Worm (Caenorhabditis elegans) whole organism, L3 larva: ENCODE data around the gene mab-21.
A peak's percentile ranks its signal among the peaks of the same experiment; 100 is the strongest.

Experiments used
- ama-1 ChIP-seq: fragments of 150-350 bp; optimal IDR thresholded peaks from 2 replicates; lab custom pipeline; 2018
- ceh-9 ChIP-seq: sonication (generic microtip); optimal IDR thresholded peaks from 2 replicates; lab custom pipeline; 2018; ENCODE audit warnings: missing biosample characterization, missing genetic modification characterization
- egl-27 ChIP-seq: sonication (generic microtip); optimal IDR thresholded peaks from 4 replicates; lab custom pipeline; 2017; ENCODE audit warnings: missing biosample characterization, missing genetic modification reagents, missing genetic modification characterization
- egl-5 ChIP-seq: fragments of 150-350 bp; optimal IDR thresholded peaks from 2 replicates; lab custom pipeline; 2017; ENCODE audit warnings: missing biosample characterization, missing genetic modification reagents, missing genetic modification characterization, inconsistent platforms
- elt-2 ChIP-seq: sonication (generic microtip); optimal IDR thresholded peaks from 2 replicates; lab custom pipeline; 2016; ENCODE audit warnings: missing genetic modification reagents, mild to moderate bottlenecking, missing genetic modification characterization, missing compliant biosample characterization
- elt-3 ChIP-seq, 3 experiments: fragments of 150-350 bp in 1 of 3; sonication (generic microtip) in 2 of 3; optimal IDR thresholded peaks; 2 replicates in 2 of 3; 4 replicates in 1 of 3; lab custom pipeline; 2014 to 2017; ENCODE audit warnings: missing biosample characterization in 3 of 3, missing genetic modification characterization in 3 of 3
- jun-1 ChIP-seq: fragments of 150-350 bp; optimal IDR thresholded peaks from 2 replicates; lab custom pipeline; 2014; ENCODE audit warnings: missing biosample characterization, missing genetic modification reagents, missing genetic modification characterization
- lin-39 ChIP-seq: fragments of 150-350 bp; optimal IDR thresholded peaks from 2 replicates; lab custom pipeline; 2018; ENCODE audit warnings: missing biosample characterization, missing genetic modification reagents, missing genetic modification characterization
- lsy-12 ChIP-seq: sonication (generic microtip); optimal IDR thresholded peaks from 2 replicates; lab custom pipeline; 2016; ENCODE audit warnings: mild to moderate bottlenecking, missing genetic modification characterization, missing compliant biosample characterization
- mdl-1 ChIP-seq: fragments of 150-350 bp; optimal IDR thresholded peaks from 2 replicates; lab custom pipeline; 2014; ENCODE audit warnings: missing biosample characterization, missing genetic modification characterization
- mml-1 ChIP-seq: fragments of 150-350 bp; sonication (generic microtip); optimal IDR thresholded peaks from 3 replicates; lab custom pipeline; 2014; ENCODE audit warnings: missing biosample characterization, missing genetic modification characterization
- nhr-11 ChIP-seq: fragments of 150-350 bp; optimal IDR thresholded peaks from 2 replicates; lab custom pipeline; 2014; ENCODE audit warnings: missing biosample characterization, missing genetic modification characterization
- nhr-23 ChIP-seq: fragments of 150-350 bp; optimal IDR thresholded peaks from 2 replicates; lab custom pipeline; 2014; ENCODE audit warnings: missing biosample characterization, missing genetic modification reagents, missing genetic modification characterization
- nhr-25 ChIP-seq: sonication (generic microtip); optimal IDR thresholded peaks from 2 replicates; lab custom pipeline; 2017; ENCODE audit warnings: missing biosample characterization, missing genetic modification characterization
- nhr-67 ChIP-seq: fragments of 150-350 bp; optimal IDR thresholded peaks from 2 replicates; lab custom pipeline; 2014; ENCODE audit warnings: missing biosample characterization, missing genetic modification characterization
- nhr-77 ChIP-seq: fragments of 150-350 bp; optimal IDR thresholded peaks from 2 replicates; lab custom pipeline; 2014; ENCODE audit warnings: missing biosample characterization, missing genetic modification characterization
- pha-4 ChIP-seq: fragments of 150-350 bp; optimal IDR thresholded peaks from 2 replicates; lab custom pipeline; 2014; ENCODE audit warnings: missing biosample characterization, missing genetic modification reagents, missing genetic modification characterization
- sea-2 ChIP-seq: fragments of 150-350 bp; sonication (generic microtip); optimal IDR thresholded peaks from 4 replicates; lab custom pipeline; 2014; ENCODE audit warnings: missing biosample characterization, missing genetic modification reagents, missing genetic modification characterization
- zag-1 ChIP-seq: fragments of 150-350 bp; optimal IDR thresholded peaks from 2 replicates; lab custom pipeline; 2014; ENCODE audit warnings: missing biosample characterization, missing genetic modification characterization
- ztf-4 ChIP-seq: fragments of 150-350 bp; optimal IDR thresholded peaks from 2 replicates; lab custom pipeline; 2014; ENCODE audit warnings: missing biosample characterization, missing genetic modification characterization

mab-21 gene

DNA sequence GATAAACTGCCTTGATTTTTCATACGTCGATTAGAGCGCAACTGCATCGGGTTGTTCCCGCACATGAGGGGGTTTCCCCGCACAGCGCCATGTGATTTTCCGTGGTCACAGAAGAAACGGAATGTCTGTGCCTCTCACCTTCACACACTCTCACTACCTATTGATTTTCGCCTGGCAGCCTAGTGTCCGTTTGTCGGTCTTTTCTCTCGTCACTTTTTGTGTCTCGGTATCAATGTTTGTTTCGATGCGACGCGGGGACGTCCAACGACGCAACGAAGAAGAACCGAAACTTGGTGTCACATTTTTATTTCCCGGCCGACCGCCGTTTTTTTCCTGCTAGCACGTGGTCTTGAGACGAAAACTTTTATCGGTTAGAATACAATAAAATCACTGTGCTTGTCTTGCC lies 48.8 kb downstream of the mab-21 start (continued):
- TF ChIP-seq pha-4 (tag; lab: Kevin White, UChicago) (peak; percentile 94), ztf-4 (tag; lab: Kevin White, UChicago) (peak; percentile 15), ceh-9 (tag; lab: Kevin White, UChicago) (no peak), elt-2 (peak; percentile 96), ama-1 (lab: Kevin White, UChicago) (peak; percentile 30), lsy-12 (tag; lab: Kevin White, UChicago) (peak; percentile 87), elt-3 (tag; optimal IDR thresholded peaks at IDR 0.05; lab: Kevin White, UChicago) (peak in 1 of 3 experiments; percentile 93)
- TF ChIP-seq, all 47 proteins: peak for 30

- TF ChIP-seq nhr-11 (tag; lab: Kevin White, UChicago) (no peak), jun-1 (tag; lab: Kevin White, UChicago) (peak; percentile 8), elt-2 (peak; percentile 63), nhr-67 (no peak), egl-27 (tag; lab: Kevin White, UChicago) (no peak), mml-1 (no peak), egl-5 (tag; lab: Kevin White, UChicago) (no peak), zag-1 (tag; lab: Kevin White, UChicago) (no peak), nhr-23 (tag; lab: Kevin White, UChicago) (peak; percentile 39), elt-3 (tag; optimal IDR thresholded peaks at IDR 0.05; lab: Kevin White, UChicago) (no peak), pha-4 (tag; lab: Kevin White, UChicago) (no peak), lin-39 (tag; lab: Kevin White, UChicago) (no peak), nhr-77 (no peak), ama-1 (lab: Kevin White, UChicago) (peak; percentile 12), sea-2 (no peak), nhr-25 (tag; lab: Kevin White, UChicago) (peak; percentile 15), mdl-1 (tag; lab: Kevin White, UChicago) (peak; percentile 5)
Measured at ce11 chrIII:4649811-4650544, 49.4 kb downstream of the mab-21 start, which contains the start of gene ppm-2. ppm-2 (plus strand) TSS chrIII:4650494.
